Worm (Caenorhabditis elegans): ENCODE measurements around the gene F54A3.6.

The F54A3.6 gene

DNA sequence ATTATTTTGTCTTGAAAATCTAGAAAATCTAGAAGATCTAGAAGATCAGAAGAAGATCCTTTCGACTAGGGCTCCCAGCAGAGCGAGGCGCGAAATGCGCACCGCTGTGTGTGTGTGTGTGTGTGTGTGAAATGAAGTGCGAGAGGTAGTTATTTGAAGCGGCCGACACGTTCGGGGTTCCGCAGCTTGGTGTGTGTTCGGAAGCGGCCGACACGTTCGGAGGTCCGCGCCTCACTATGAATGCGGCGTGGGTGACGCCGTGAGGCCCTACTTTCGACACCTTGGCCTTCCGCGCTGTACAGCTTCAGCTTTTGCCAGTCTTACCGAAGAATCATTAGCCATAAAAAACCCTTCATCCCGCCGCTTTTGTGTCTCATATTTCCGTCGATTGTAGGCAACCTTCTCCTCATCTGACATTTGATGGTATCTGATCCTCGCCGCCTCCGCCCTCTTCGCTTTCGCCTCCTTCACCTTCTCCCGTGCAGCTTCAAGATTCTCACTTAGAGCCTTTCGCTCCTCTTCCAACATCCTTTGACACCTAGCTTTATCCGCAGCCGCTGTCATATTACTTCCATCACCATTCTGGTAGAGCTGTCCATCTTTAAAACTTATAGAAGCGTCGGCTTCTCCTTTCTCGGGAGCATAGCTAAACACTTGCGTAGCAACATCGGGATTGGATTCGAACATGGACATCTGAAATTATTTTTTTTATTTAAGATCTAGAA, 15.2 kb downstream of the F54A3.6 start:
- TF ChIP-seq hmg-1.2 (GFP tag; IDR thresholded peaks at IDR 0.05) (peak; percentile 32; the same call in 1 of the 2 replicates), zfh-2 (GFP tag; conservative IDR thresholded peaks at IDR 0.05) (0 out of 2 replicates have a peak, but pooled peaks have one; percentile 17), snpc-4 (GFP tag; optimal IDR thresholded peaks at IDR 0.05) (no peak), snpc-4 (tag; optimal IDR thresholded peaks at IDR 0.05) (peak in 1 of 4 experiments; percentile 53), F57C9.4 (tag; optimal IDR thresholded peaks at IDR 0.05) (no peak), lsl-1 (GFP tag; optimal IDR thresholded peaks at IDR 0.05) (no peak), mcd-1 (GFP tag; IDR thresholded peaks at IDR 0.05) (peak; percentile 25; the same call in 1 of the 2 replicates)

DNA sequence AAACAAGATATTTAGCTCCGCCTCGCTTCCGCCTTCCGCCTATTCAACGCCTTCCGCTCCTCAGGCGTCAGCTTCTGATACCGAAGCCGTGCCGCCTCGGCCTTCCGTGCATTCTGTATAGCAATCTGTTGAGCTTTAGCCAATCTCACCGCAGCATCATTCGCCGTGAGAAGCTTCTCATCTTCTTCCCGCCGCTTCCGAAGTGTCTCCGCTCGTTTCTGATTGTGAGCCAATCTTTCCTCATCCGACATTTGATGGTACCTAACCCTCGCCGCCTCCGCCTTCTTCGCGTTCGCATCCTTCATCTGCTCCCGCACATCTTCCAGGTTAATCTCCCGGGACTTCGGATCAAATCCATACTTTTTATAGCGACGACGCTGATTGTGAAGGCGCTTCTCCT, 16.8 kb downstream of the F54A3.6 start:
- TF ChIP-seq zfh-2 (GFP tag; conservative IDR thresholded peaks at IDR 0.05) (peak; percentile 71), Y56A3A.18 (GFP tag; IDR thresholded peaks at IDR 0.05) (no peak)

DNA sequence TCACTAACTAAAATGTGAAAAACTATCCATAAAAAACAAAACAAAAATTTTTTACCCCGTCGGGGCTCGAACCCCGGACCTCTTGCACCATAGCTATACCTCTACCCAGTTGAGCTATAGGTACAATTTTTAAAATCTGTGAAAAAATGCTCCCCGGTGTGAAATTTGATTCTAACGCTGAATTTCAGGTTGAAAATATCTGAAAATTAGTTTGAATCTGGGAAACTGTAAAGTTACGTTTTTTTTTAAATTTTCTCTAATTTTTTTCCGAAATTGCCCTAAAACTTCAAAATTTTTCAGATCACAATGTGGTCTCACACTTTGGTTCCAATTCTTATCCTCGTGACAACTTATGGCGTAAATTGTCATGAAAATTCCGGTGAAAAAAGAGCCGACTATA, 24.5 kb downstream of the F54A3.6 start, which contains the start of gene Y59C2A.1:
Gene Y59C2A.1, plus strand, starts transcription at position 301 of the 400 bp plus-strand sequence.
- no peak for TF ChIP-seq rpc-1 (optimal IDR thresholded peaks at IDR 0.05)
- TF ChIP-seq rpc-1 (tag; optimal IDR thresholded peaks at IDR 0.05), result peak; percentile 23
- TF ChIP-seq Y56A3A.18 (GFP tag; IDR thresholded peaks at IDR 0.05), result no peak

DNA sequence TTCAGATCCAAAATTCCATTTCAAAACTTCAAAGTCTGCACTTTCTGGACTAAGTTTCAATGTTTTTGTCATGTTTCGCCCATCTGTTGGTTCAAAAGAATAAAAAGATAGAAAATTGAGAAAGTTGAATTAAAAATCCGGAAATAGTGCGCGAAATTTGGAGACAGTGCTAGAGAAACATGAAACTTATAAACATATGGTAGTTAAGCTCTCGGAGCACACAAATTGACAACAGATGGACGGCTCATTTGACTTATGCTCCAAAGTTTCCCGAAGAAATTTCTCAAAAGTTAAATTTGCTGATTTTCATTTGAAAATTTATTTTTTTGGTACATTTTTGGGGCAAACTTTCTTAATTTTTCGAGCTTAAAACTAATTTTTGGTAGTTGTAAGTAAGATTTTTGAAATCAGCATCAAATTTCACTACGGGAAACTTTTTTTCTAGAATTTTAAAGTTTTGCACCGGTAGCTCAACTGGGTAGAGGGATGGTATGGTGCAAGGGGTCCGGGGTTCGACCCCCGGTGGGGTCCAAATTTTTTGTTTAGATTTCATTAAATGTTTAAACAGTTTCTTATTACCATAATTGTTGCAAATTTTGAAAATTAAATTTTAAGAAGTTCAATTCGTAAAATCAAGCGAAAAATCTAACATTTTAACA, 26.1 kb downstream of the F54A3.6 start:
- TF ChIP-seq rpc-1 (optimal IDR thresholded peaks at IDR 0.05) (peak; percentile 21), rpc-1 (tag; optimal IDR thresholded peaks at IDR 0.05) (peak; percentile 56), ztf-3 (GFP tag; optimal IDR thresholded peaks at IDR 0.05) (no peak), nhr-80 (tag; optimal IDR thresholded peaks at IDR 0.05) (no peak), tbp1 (GFP tag; optimal IDR thresholded peaks at IDR 0.05) (peak; percentile 45)

DNA sequence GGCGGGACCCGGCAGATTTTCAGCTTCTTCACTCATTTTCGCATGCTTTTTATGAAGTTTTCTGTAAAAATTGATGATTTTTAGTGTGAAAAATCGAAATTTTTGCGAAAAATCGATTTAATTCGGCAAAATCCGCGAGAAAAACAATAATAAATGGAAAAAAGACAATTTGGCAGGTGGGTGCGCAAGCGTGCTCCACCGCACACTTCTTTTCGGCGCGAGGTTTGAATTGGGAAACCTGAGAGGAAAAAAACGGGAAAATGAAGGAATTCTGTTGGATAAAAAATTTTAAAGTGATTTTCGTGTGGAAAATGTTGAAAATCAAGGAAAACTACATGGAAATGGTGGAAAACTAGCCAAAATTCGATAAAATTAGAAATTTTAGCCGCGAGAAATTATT, 28.2 kb downstream of the F54A3.6 start, which contains the start of gene Y59C2A.2:
Gene Y59C2A.2, minus strand, starts transcription at position 61 of the 400 bp plus-strand sequence.
- peak; percentile 45 for TF ChIP-seq F23B12.7 (tag; optimal IDR thresholded peaks at IDR 0.05; ENCODE audit: insufficient read depth)
- TF ChIP-seq lin-54 (GFP tag; optimal IDR thresholded peaks at IDR 0.05), result peak; percentile 87
- peak in 1 of 3 experiments; percentile 70 for TF ChIP-seq lin-35 (GFP tag; optimal IDR thresholded peaks at IDR 0.05)
- TF ChIP-seq mcd-1 (GFP tag; IDR thresholded peaks at IDR 0.05), result peak; percentile 87
- TF ChIP-seq ZK185.1 (tag; optimal IDR thresholded peaks at IDR 0.05; ENCODE audit: poor library complexity, severe bottlenecking), result no peak
- TF ChIP-seq dpl-1 (GFP tag; optimal IDR thresholded peaks at IDR 0.05), result peak; percentile 43
- peak; percentile 16; the same call in 1 of the 2 replicates for TF ChIP-seq D2030.7 (GFP tag; IDR thresholded peaks at IDR 0.05)
- TF ChIP-seq efl-1 (GFP tag; optimal IDR thresholded peaks at IDR 0.05), result peak; percentile 68
- no peak for TF ChIP-seq lin-26 (GFP tag; IDR thresholded peaks at IDR 0.05)

DNA sequence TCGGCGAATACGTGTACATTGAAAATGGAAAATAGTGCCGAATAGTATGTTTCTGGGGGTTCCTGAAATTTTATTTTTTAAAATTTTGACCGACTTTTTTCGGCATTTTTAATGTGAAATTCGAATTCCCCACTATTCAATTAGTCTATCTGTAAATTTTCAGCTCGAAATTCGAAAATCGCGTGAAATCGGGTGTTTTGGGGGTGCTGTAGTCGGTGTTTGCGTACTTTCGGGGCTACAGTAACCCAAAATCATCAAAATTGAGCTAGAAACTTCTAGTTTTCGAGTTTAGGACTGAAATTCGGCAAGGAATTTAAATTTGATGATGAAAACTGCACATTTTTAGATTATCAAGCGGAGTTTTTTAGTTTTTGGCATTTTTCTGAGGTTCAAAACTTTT, 30.1 kb downstream of the F54A3.6 start:
- TF ChIP-seq mxl-1 (tag; optimal IDR thresholded peaks at IDR 0.05), result no peak
- TF ChIP-seq B0035.1 (tag; optimal IDR thresholded peaks at IDR 0.05), result no peak
- TF ChIP-seq ztf-3 (GFP tag; optimal IDR thresholded peaks at IDR 0.05), result no peak
- TF ChIP-seq lsl-1 (GFP tag; optimal IDR thresholded peaks at IDR 0.05), result no peak
- no peak for TF ChIP-seq Y95B8A.8 (GFP tag; IDR thresholded peaks at IDR 0.05)

Measured in whole organism, young adult.